Worm (Caenorhabditis elegans) whole organism, early embryonic: Measurements from ENCODE around the gene mltn-1.
A peak's percentile ranks its signal among the peaks of the same experiment; 100 is the strongest.

Experiments used
- B0310.2 ChIP-seq: sonication (generic microtip); optimal IDR thresholded peaks from 2 replicates; lab custom pipeline; 2016; ENCODE audit warnings: mild to moderate bottlenecking, missing genetic modification characterization, missing compliant biosample characterization
- F13C5.2 ChIP-seq: sonication (generic microtip); optimal IDR thresholded peaks from 2 replicates; lab custom pipeline; 2017; ENCODE audit warnings: mild to moderate bottlenecking, missing genetic modification characterization, inconsistent platforms, missing compliant biosample characterization
- aly-1 ChIP-seq: sonication (generic microtip); optimal IDR thresholded peaks from 2 replicates; lab custom pipeline; 2016; ENCODE audit warnings: missing genetic modification characterization, missing compliant biosample characterization
- ama-1 ChIP-seq: fragments of 150-350 bp; optimal IDR thresholded peaks from 2 replicates; lab custom pipeline; 2014
- ceh-13 ChIP-seq: fragments of 200-800 bp; sonication (Bioruptor generic); optimal IDR thresholded peaks from 2 replicates; lab custom pipeline; 2018; ENCODE audit warnings: mild to moderate bottlenecking, missing genetic modification characterization, missing compliant biosample characterization
- ceh-36 ChIP-seq: sonication (generic microtip); optimal IDR thresholded peaks from 2 replicates; lab custom pipeline; 2016; ENCODE audit warnings: missing genetic modification characterization, inconsistent platforms, missing compliant biosample characterization
- ets-7 ChIP-seq: sonication (generic microtip); optimal IDR thresholded peaks from 2 replicates; lab custom pipeline; 2016; ENCODE audit warnings: missing genotype, missing genetic modification characterization, missing compliant biosample characterization
- flt-1 ChIP-seq: fragments of 200-800 bp; sonication (Bioruptor generic); IDR thresholded peaks from 2 replicates; pipeline ENCODE4 v1.3.6; 2022; ENCODE audit warnings: missing genetic modification characterization, missing compliant biosample characterization
- hmbx-1 ChIP-seq: sonication (generic microtip); optimal IDR thresholded peaks from 2 replicates; lab custom pipeline; 2016; ENCODE audit warnings: mild to moderate bottlenecking, missing genetic modification characterization, missing compliant biosample characterization
- hmg-4 ChIP-seq: fragments of 200-800 bp; sonication (Bioruptor generic); optimal IDR thresholded peaks from 2 replicates; lab custom pipeline; 2018; ENCODE audit warnings: mild to moderate bottlenecking, missing genetic modification characterization, missing compliant biosample characterization
- hnd-1 ChIP-seq: sonication (generic microtip); optimal IDR thresholded peaks from 2 replicates; lab custom pipeline; 2016; ENCODE audit warnings: missing genetic modification characterization, missing compliant biosample characterization
- pes-1 ChIP-seq: fragments of 200-800 bp; sonication (Bioruptor generic); IDR thresholded peaks from 2 replicates; pipeline ENCODE4 v1.3.6; 2022; ENCODE audit warnings: missing genetic modification reagents, missing genetic modification characterization, missing compliant biosample characterization
- scrt-1 ChIP-seq: fragments of 200-800 bp; sonication (Bioruptor generic); IDR thresholded peaks from 2 replicates; pipeline ENCODE4 v1.3.6; 2022; ENCODE audit warnings: missing genetic modification characterization, missing compliant biosample characterization
- sea-1 ChIP-seq: fragments of 200-800 bp; sonication (Bioruptor generic); conservative IDR thresholded peaks from 2 replicates; pipeline ENCODE4 v1.3.6; 2022; ENCODE audit warnings: missing genetic modification characterization, missing compliant biosample characterization
- tbx-11 ChIP-seq: fragments of 200-800 bp; sonication (Bioruptor generic); IDR thresholded peaks from 2 replicates; pipeline ENCODE4 v1.3.6; 2022; ENCODE audit warnings: missing genetic modification characterization, missing compliant biosample characterization
- tbx-37 ChIP-seq: fragments of 200-800 bp; sonication (Bioruptor generic); conservative IDR thresholded peaks from 2 replicates; pipeline ENCODE4 v1.3.6; 2022; ENCODE audit warnings: missing genetic modification reagents, missing genetic modification characterization, missing compliant biosample characterization
- tra-4 ChIP-seq: sonication (generic microtip); optimal IDR thresholded peaks from 2 replicates; lab custom pipeline; 2017; ENCODE audit warnings: missing genetic modification characterization, missing compliant biosample characterization

The mltn-1 gene

ce11 chrII:13163009-13163408 lies 18.0 kb upstream of the mltn-1 start:
- TF ChIP-seq B0310.2 (tag; lab: Kevin White, UChicago) (no peak), tbx-11 (GFP tag; lab: Robert Waterston, UW) (no peak), hmg-4 (GFP tag; lab: Kevin White, UChicago) (no peak), pes-1 (GFP tag; lab: Robert Waterston, UW) (no peak), flt-1 (GFP tag; lab: Robert Waterston, UW) (no peak), tra-4 (tag; lab: Kevin White, UChicago) (no peak), ets-7 (tag; lab: Kevin White, UChicago) (no peak)

- TF ChIP-seq hmg-4 (GFP tag; lab: Kevin White, UChicago) (no peak), hmbx-1 (tag; lab: Kevin White, UChicago) (no peak), ama-1 (lab: Kevin White, UChicago) (no peak)
Observed at ce11 chrII:13159869-13160268, 14.8 kb upstream of the mltn-1 start.

ce11 chrII:13156971-13157370 lies 11.9 kb upstream of the mltn-1 start, which contains the start of the genes hpr-17 and F32A11.1:
Gene hpr-17, minus strand, starts transcription at chrII:13157047.
Gene F32A11.1, plus strand, starts transcription at chrII:13157329.
- TF ChIP-seq pes-1 (GFP tag; lab: Robert Waterston, UW) (0 out of 2 replicates have a peak, but pooled peaks have one; percentile 23), ets-7 (tag; lab: Kevin White, UChicago) (no peak)

- TF ChIP-seq B0310.2 (tag; lab: Kevin White, UChicago) (no peak), ama-1 (lab: Kevin White, UChicago) (no peak), ceh-13 (GFP tag; lab: Kevin White, UChicago) (no peak), hmg-4 (GFP tag; lab: Kevin White, UChicago) (no peak), flt-1 (GFP tag; lab: Robert Waterston, UW) (no peak), hnd-1 (tag; lab: Kevin White, UChicago) (no peak), scrt-1 (GFP tag; lab: Robert Waterston, UW) (no peak)
Observed at ce11 chrII:13156071-13156470, 11.0 kb upstream of the mltn-1 start.

- TF ChIP-seq hmg-4 (GFP tag; lab: Kevin White, UChicago) (no peak), tbx-37 (GFP tag; lab: Robert Waterston, UW) (no peak), pes-1 (GFP tag; lab: Robert Waterston, UW) (no peak), ceh-36 (tag; lab: Kevin White, UChicago) (no peak), scrt-1 (GFP tag; lab: Robert Waterston, UW) (no peak), tra-4 (tag; lab: Kevin White, UChicago) (no peak), aly-1 (no peak), F13C5.2 (no peak), flt-1 (GFP tag; lab: Robert Waterston, UW) (no peak), ets-7 (tag; lab: Kevin White, UChicago) (no peak), hmbx-1 (tag; lab: Kevin White, UChicago) (no peak), ama-1 (lab: Kevin White, UChicago) (no peak), B0310.2 (tag; lab: Kevin White, UChicago) (no peak)
Observed at ce11 chrII:13153299-13153698, 8.3 kb upstream of the mltn-1 start, which contains the start of gene spe-18. Gene spe-18, minus strand, starts transcription at chrII:13153399.

- TF ChIP-seq ceh-13 (GFP tag; lab: Kevin White, UChicago) (no peak), hmg-4 (GFP tag; lab: Kevin White, UChicago) (no peak), tbx-37 (GFP tag; lab: Robert Waterston, UW) (no peak), hmbx-1 (tag; lab: Kevin White, UChicago) (no peak)
Observed at ce11 chrII:13152409-13152808, 7.4 kb upstream of the mltn-1 start.

- no peak for TF ChIP-seq aly-1
- no peak for TF ChIP-seq tra-4 (tag; lab: Kevin White, UChicago)
- no peak for TF ChIP-seq ceh-13 (GFP tag; lab: Kevin White, UChicago)
- TF ChIP-seq sea-1 (GFP tag; lab: Robert Waterston, UW), result no peak
- no peak for TF ChIP-seq scrt-1 (GFP tag; lab: Robert Waterston, UW)
- no peak for TF ChIP-seq flt-1 (GFP tag; lab: Robert Waterston, UW)
- TF ChIP-seq ets-7 (tag; lab: Kevin White, UChicago), result no peak
- no peak for TF ChIP-seq tbx-11 (GFP tag; lab: Robert Waterston, UW)
- no peak for TF ChIP-seq F13C5.2
- TF ChIP-seq pes-1 (GFP tag; lab: Robert Waterston, UW), result no peak
- no peak for TF ChIP-seq B0310.2 (tag; lab: Kevin White, UChicago)
- no peak for TF ChIP-seq ceh-36 (tag; lab: Kevin White, UChicago)
- TF ChIP-seq hmbx-1 (tag; lab: Kevin White, UChicago), result no peak
- TF ChIP-seq hnd-1 (tag; lab: Kevin White, UChicago), result no peak
- TF ChIP-seq tbx-37 (GFP tag; lab: Robert Waterston, UW), result no peak
- TF ChIP-seq ama-1 (lab: Kevin White, UChicago), result no peak
- no peak for TF ChIP-seq hmg-4 (GFP tag; lab: Kevin White, UChicago)
Observed at ce11 chrII:13149965-13150364, 4.9 kb upstream of the mltn-1 start.

ce11 chrII:13148247-13148646 lies 3.2 kb upstream of the mltn-1 start:
- TF ChIP-seq ets-7 (tag; lab: Kevin White, UChicago), result no peak
- TF ChIP-seq F13C5.2, result no peak
- TF ChIP-seq ama-1 (lab: Kevin White, UChicago), result no peak
- no peak for TF ChIP-seq B0310.2 (tag; lab: Kevin White, UChicago)
- TF ChIP-seq pes-1 (GFP tag; lab: Robert Waterston, UW), result no peak
- no peak for TF ChIP-seq sea-1 (GFP tag; lab: Robert Waterston, UW)
- no peak for TF ChIP-seq scrt-1 (GFP tag; lab: Robert Waterston, UW)
- no peak for TF ChIP-seq ceh-13 (GFP tag; lab: Kevin White, UChicago)
